Worm (Caenorhabditis elegans): Measurements from ENCODE around the gene srh-31.

Gene srh-31

ce11 chrV:17754999-17755398 is 47.9 kb downstream of the srh-31 start:
- no peak for TF ChIP-seq flt-1 (GFP tag; IDR thresholded peaks at IDR 0.05)
- no peak for TF ChIP-seq ref-1 (GFP tag; conservative IDR thresholded peaks at IDR 0.05)
- TF ChIP-seq T22C8.4 (GFP tag; IDR thresholded peaks at IDR 0.05): no peak
- TF ChIP-seq ztf-29 (GFP tag; IDR thresholded peaks at IDR 0.05): no peak
- no peak for TF ChIP-seq ztf-23 (GFP tag; IDR thresholded peaks at IDR 0.05)
- no peak for TF ChIP-seq cog-1 (tag; optimal IDR thresholded peaks at IDR 0.05)
- no peak for TF ChIP-seq med-1 (GFP tag; optimal IDR thresholded peaks at IDR 0.05; ENCODE audit: insufficient read depth)
- no peak for TF ChIP-seq tab-1 (GFP tag; IDR thresholded peaks at IDR 0.05)
- no peak for TF ChIP-seq klf-2 (GFP tag; conservative IDR thresholded peaks at IDR 0.05)

- TF ChIP-seq ztf-29 (GFP tag; IDR thresholded peaks at IDR 0.05) (no peak), tab-1 (GFP tag; IDR thresholded peaks at IDR 0.05) (no peak), T22C8.4 (GFP tag; IDR thresholded peaks at IDR 0.05) (no peak), ztf-23 (GFP tag; IDR thresholded peaks at IDR 0.05) (no peak), ref-1 (GFP tag; conservative IDR thresholded peaks at IDR 0.05) (no peak), cog-1 (tag; optimal IDR thresholded peaks at IDR 0.05) (no peak), flt-1 (GFP tag; IDR thresholded peaks at IDR 0.05) (no peak), klf-2 (GFP tag; conservative IDR thresholded peaks at IDR 0.05) (no peak), med-1 (GFP tag; optimal IDR thresholded peaks at IDR 0.05; ENCODE audit: insufficient read depth) (no peak)
Measured at ce11 chrV:17755592-17755991, 48.5 kb downstream of the srh-31 start, which contains the start of gene pgp-9. pgp-9 (plus strand) TSS chrV:17755892.

Data from whole organism, midembryonic.